Fruit fly (Drosophila melanogaster): Measurements from ENCODE around the gene CtsB.
A peak's percentile ranks its signal among the peaks of the same experiment; 100 is the strongest.

The CtsB gene

DNA sequence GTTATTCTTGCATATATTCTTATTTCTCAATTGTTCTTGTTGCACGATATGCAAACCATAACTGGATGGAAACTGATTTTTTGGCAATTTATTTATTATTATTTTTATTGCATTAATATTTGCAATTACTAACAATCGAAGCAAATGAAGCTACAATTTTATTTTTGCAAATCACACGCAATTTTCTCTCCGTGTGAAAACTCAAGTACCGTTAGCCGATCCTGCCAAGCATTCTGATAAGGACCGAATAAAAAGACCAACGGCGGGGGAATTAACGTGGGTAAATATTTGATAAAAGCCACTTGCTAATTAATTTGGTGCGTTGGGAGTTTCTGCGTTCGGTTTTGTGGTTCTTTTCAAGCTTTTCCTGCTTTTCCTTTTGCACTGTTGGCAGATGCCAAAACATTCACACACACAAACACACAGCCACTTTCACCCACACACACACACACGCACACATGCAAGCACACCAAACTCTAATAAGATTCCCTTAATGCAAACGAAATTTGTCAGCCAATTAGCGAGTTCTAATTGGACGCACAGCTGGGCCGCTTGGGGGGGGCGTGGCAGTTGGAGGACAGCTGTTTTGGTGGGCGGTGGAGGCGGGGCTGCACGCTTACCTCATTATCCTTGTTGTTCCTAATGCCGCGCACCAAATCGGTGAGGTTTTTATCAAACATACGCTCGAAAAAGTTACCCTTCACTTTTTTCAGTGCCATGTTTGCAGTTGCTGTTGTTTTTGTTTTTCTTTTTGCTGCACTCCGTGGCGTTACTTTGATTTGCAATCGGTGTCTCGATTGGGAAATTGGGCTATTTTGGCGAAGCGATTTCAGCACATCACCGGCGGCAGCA, 46.4 kb downstream of the CtsB start (continued):
- no peak for TF ChIP-seq inv (GFP tag; IDR thresholded peaks at IDR 0.05; ENCODE audit: partially characterized antibody)

dm6 chrX:13734866-13735265, 47.1 kb downstream of the CtsB start:
- no peak for TF ChIP-seq fru (optimal IDR thresholded peaks at IDR 0.05)
- peak; percentile 29 for TF ChIP-seq Sox100B (GFP tag; optimal IDR thresholded peaks at IDR 0.05)
- TF ChIP-seq CG18476 (GFP tag; optimal IDR thresholded peaks at IDR 0.05), result no peak
- TF ChIP-seq pfk (GFP tag; optimal IDR thresholded peaks at IDR 0.05), result no peak
- no peak for TF ChIP-seq Xbp1 (GFP tag; optimal IDR thresholded peaks at IDR 0.05)
- no peak for TF ChIP-seq pan (optimal IDR thresholded peaks at IDR 0.05)
- TF ChIP-seq pan (GFP tag; optimal IDR thresholded peaks at IDR 0.05 in 1 of 2, IDR thresholded peaks at IDR 0.05 in 1 of 2), result peak in 1 of 2 experiments; percentile 21
- TF ChIP-seq CG10979 (tag; optimal IDR thresholded peaks at IDR 0.05), result peak; percentile 29
- TF ChIP-seq CG10267 (tag; optimal IDR thresholded peaks at IDR 0.05), result peak; percentile 21
- no peak for TF ChIP-seq CG30431 (GFP tag; optimal IDR thresholded peaks at IDR 0.05)
- no peak for TF ChIP-seq Mrtf (GFP tag; IDR thresholded peaks at IDR 0.05)
- peak; percentile 7 for TF ChIP-seq az2 (GFP tag; optimal IDR thresholded peaks at IDR 0.05)
- TF ChIP-seq fu2 (GFP tag; optimal IDR thresholded peaks at IDR 0.05), result no peak
- TF ChIP-seq Drgx (GFP tag; IDR thresholded peaks at IDR 0.05), result peak; percentile 60
- TF ChIP-seq gro (GFP tag; optimal IDR thresholded peaks at IDR 0.05), result no peak
- peak; percentile 56; the same call in 2 of the 3 replicates for TF ChIP-seq CG11695 (GFP tag; IDR thresholded peaks at IDR 0.05)
- no peak for TF ChIP-seq CG2202 (tag; optimal IDR thresholded peaks at IDR 0.05)
- peak; percentile 70 for TF ChIP-seq sens (GFP tag)
- peak; percentile 19 for TF ChIP-seq CG17829 (tag; optimal IDR thresholded peaks at IDR 0.05)
- no peak for TF ChIP-seq sisA (GFP tag; IDR thresholded peaks at IDR 0.05)
- TF ChIP-seq tap (tag; optimal IDR thresholded peaks at IDR 0.05), result no peak
- TF ChIP-seq Side (GFP tag; optimal IDR thresholded peaks at IDR 0.05), result no peak
- TF ChIP-seq sima (GFP tag; optimal IDR thresholded peaks at IDR 0.05), result no peak
- TF ChIP-seq Opbp (GFP tag; IDR thresholded peaks at IDR 0.05; ENCODE audit: partially characterized antibody), result no peak
- peak; percentile 27 for TF ChIP-seq CG30403 (GFP tag; optimal IDR thresholded peaks at IDR 0.05)
- no peak for TF ChIP-seq tll (GFP tag; optimal IDR thresholded peaks at IDR 0.05)
- peak; percentile 5 for TF ChIP-seq CG4424 (GFP tag; optimal IDR thresholded peaks at IDR 0.05)
- TF ChIP-seq CG17385 (GFP tag; optimal IDR thresholded peaks at IDR 0.05), result peak; percentile 21
- TF ChIP-seq CG17328 (GFP tag; IDR thresholded peaks at IDR 0.05), result no peak
- TF ChIP-seq Rfx (GFP tag; IDR thresholded peaks at IDR 0.05), result 0 out of 2 replicates have a peak, but pooled peaks have one; percentile 15
- TF ChIP-seq CG12659 (GFP tag; optimal IDR thresholded peaks at IDR 0.05), result peak; percentile 8
- TF ChIP-seq CG2712 (tag; optimal IDR thresholded peaks at IDR 0.05), result peak; percentile 22
- peak; percentile 24 for TF ChIP-seq CG2120 (GFP tag; optimal IDR thresholded peaks at IDR 0.05)
- TF ChIP-seq lilli (GFP tag; optimal IDR thresholded peaks at IDR 0.05), result peak; percentile 13
- peak; percentile 33 for TF ChIP-seq CG18262 (tag; optimal IDR thresholded peaks at IDR 0.05)
- TF ChIP-seq Sox102F (GFP tag; optimal IDR thresholded peaks at IDR 0.05), result no peak
- TF ChIP-seq Ptx1 (GFP tag; IDR thresholded peaks at IDR 0.05), result peak; percentile 20; the same call in 1 of the 2 replicates
- TF ChIP-seq CG5953 (GFP tag; IDR thresholded peaks at IDR 0.05), result no peak
- 0 out of 2 replicates have a peak, but pooled peaks have one; percentile 12 for TF ChIP-seq CG14014 (GFP tag; IDR thresholded peaks at IDR 0.05)
- TF ChIP-seq CG9609 (GFP tag; optimal IDR thresholded peaks at IDR 0.05), result no peak
- TF ChIP-seq H2.0 (GFP tag; IDR thresholded peaks at IDR 0.05), result no peak
- TF ChIP-seq crp (GFP tag; optimal IDR thresholded peaks at IDR 0.05), result no peak
- peak; percentile 28; the same call in 1 of the 3 replicates for TF ChIP-seq row (GFP tag; IDR thresholded peaks at IDR 0.05)
- no peak for TF ChIP-seq zfh1 (GFP tag; IDR thresholded peaks at IDR 0.05)
- no peak for TF ChIP-seq dan (GFP tag; IDR thresholded peaks at IDR 0.05)
- TF ChIP-seq Fer1 (GFP tag; optimal IDR thresholded peaks at IDR 0.05), result no peak
- no peak for TF ChIP-seq Adf1 (GFP tag; IDR thresholded peaks at IDR 0.05)
